Fruit fly (Drosophila melanogaster): ENCODE data around the gene CG17026.

CG17026 gene

DNA sequence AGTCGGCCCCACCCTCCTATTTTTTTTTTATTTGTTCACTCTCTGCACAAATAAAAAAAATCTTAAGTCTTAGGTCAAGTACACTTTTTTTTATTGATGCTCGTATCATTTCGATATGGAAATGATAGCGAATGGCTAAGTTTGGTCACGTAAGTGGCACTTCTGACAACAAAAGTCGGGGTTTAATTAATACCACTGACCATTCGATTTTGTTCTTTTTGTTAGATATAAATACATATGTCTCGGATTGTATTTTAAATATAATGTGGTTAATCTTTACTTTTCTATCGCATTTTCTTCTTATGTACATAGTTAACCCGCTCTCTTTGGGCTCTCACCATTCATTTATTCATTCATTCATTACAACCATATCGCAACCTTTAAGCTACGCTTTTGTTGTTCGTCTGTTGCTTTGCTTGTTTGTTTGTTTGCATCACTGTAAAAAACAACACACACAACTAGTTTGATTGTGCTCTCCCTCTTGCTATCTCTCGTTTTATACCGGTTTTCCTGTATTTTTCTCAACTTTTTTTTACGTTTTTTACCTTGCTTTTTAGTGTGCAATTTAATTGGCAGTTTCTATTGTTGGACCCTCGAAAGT is 27.0 kb downstream of the CG17026 start (continued):
- TF ChIP-seq sd (tag; optimal IDR thresholded peaks at IDR 0.05) (peak; percentile 6), CG3838 (GFP tag; optimal IDR thresholded peaks at IDR 0.05) (no peak), stc (GFP tag; IDR thresholded peaks at IDR 0.05) (0 out of 2 replicates have a peak, but pooled peaks have one; percentile 25), Jarid2 (GFP tag; optimal IDR thresholded peaks at IDR 0.05) (no peak), Hmr (GFP tag; optimal IDR thresholded peaks at IDR 0.05) (no peak), Mrtf (GFP tag; IDR thresholded peaks at IDR 0.05) (no peak), CG7963 (GFP tag; IDR thresholded peaks at IDR 0.05; ENCODE audit: partially characterized antibody) (no peak), H15 (GFP tag; IDR thresholded peaks at IDR 0.05) (no peak), Sox100B (GFP tag; optimal IDR thresholded peaks at IDR 0.05) (no peak), CG13775 (GFP tag; optimal IDR thresholded peaks at IDR 0.05) (no peak), YL-1 (GFP tag; optimal IDR thresholded peaks at IDR 0.05) (no peak), zen2 (GFP tag; IDR thresholded peaks at IDR 0.05; ENCODE audit: partially characterized antibody) (no peak), CG3726 (GFP tag; IDR thresholded peaks at IDR 0.05) (no peak), Elba2 (GFP tag; optimal IDR thresholded peaks at IDR 0.05) (no peak), CG14860 (GFP tag; IDR thresholded peaks at IDR 0.05; ENCODE audit: partially characterized antibody) (no peak), nom (GFP tag; optimal IDR thresholded peaks at IDR 0.05) (peak; percentile 71), toy (GFP tag; IDR thresholded peaks at IDR 0.05) (no peak), unpg (GFP tag; optimal IDR thresholded peaks at IDR 0.05) (no peak), Drgx (GFP tag; IDR thresholded peaks at IDR 0.05) (peak; percentile 29; the same call in 1 of the 2 replicates), CG7839 (tag; optimal IDR thresholded peaks at IDR 0.05) (peak; percentile 6), exex (tag; optimal IDR thresholded peaks at IDR 0.05) (no peak), wor (GFP tag; IDR thresholded peaks at IDR 0.05) (no peak), Awh (GFP tag; IDR thresholded peaks at IDR 0.05) (no peak), Rfx (GFP tag; IDR thresholded peaks at IDR 0.05) (0 out of 2 replicates have a peak, but pooled peaks have one; percentile 14), CG33557 (GFP tag; optimal IDR thresholded peaks at IDR 0.05) (no peak), ssp (GFP tag; IDR thresholded peaks at IDR 0.05) (no peak), CG18599 (GFP tag; optimal IDR thresholded peaks at IDR 0.05) (no peak), pzg (GFP tag; optimal IDR thresholded peaks at IDR 0.05) (no peak), CG17328 (GFP tag; IDR thresholded peaks at IDR 0.05) (no peak), CG14965 (GFP tag; optimal IDR thresholded peaks at IDR 0.05; ENCODE audit: borderline replicate concordance) (no peak), CG17186 (GFP tag; optimal IDR thresholded peaks at IDR 0.05) (no peak), ab (GFP tag; optimal IDR thresholded peaks at IDR 0.05) (no peak), CG8478 (optimal IDR thresholded peaks at IDR 0.05) (no peak), CG10366 (GFP tag; IDR thresholded peaks at IDR 0.05) (no peak), CG7357 (GFP tag; IDR thresholded peaks at IDR 0.05) (no peak), dimm (GFP tag; IDR thresholded peaks at IDR 0.05) (no peak), BtbVII (GFP tag; optimal IDR thresholded peaks at IDR 0.05) (peak; percentile 61), Rx (GFP tag; IDR thresholded peaks at IDR 0.05) (no peak), CG12236 (GFP tag; optimal IDR thresholded peaks at IDR 0.05) (no peak), B-H2 (GFP tag; optimal IDR thresholded peaks at IDR 0.05) (peak; percentile 32), Sox102F (GFP tag; optimal IDR thresholded peaks at IDR 0.05) (peak; percentile 1), D (optimal IDR thresholded peaks at IDR 0.05) (no peak), D (GFP tag; optimal IDR thresholded peaks at IDR 0.05) (no peak), chinmo (GFP tag; IDR thresholded peaks at IDR 0.05; ENCODE audit: partially characterized antibody) (0 out of 4 replicates have a peak, but pooled peaks have one; percentile 17), zfh1 (GFP tag; IDR thresholded peaks at IDR 0.05) (no peak), CG2120 (GFP tag; optimal IDR thresholded peaks at IDR 0.05) (peak; percentile 8), D19A (tag; optimal IDR thresholded peaks at IDR 0.05) (no peak), Hr39 (optimal IDR thresholded peaks at IDR 0.05) (no peak), CG5180 (GFP tag; optimal IDR thresholded peaks at IDR 0.05) (no peak)

All from whole organism, embryonic.